Worm (Caenorhabditis elegans) whole organism, L1 larva: ENCODE results near the gene srd-18.

ENCODE experiments used
- C16A3.4 ChIP-seq: fragments of 150-350 bp; optimal IDR thresholded peaks from 2 replicates; lab custom pipeline; 2014; ENCODE audit warnings: missing biosample characterization, missing genetic modification characterization
- alr-1 ChIP-seq: fragments of 200-800 bp; sonication (Bioruptor generic); optimal IDR thresholded peaks from 2 replicates; lab custom pipeline; 2018; ENCODE audit warnings: borderline replicate concordance, mild to moderate bottlenecking, missing genetic modification characterization, missing compliant biosample characterization
- aly-2 ChIP-seq: fragments of 150-350 bp; optimal IDR thresholded peaks from 2 replicates; lab custom pipeline; 2014; ENCODE audit warnings: missing biosample characterization, missing genetic modification characterization
- blmp-1 ChIP-seq: fragments of 150-350 bp; optimal IDR thresholded peaks from 2 replicates; lab custom pipeline; 2014; ENCODE audit warnings: missing biosample characterization, missing genetic modification characterization
- ceh-63 ChIP-seq: fragments of 200-800 bp; sonication (Bioruptor generic); optimal IDR thresholded peaks from 2 replicates; lab custom pipeline; 2018; ENCODE audit warnings: mild to moderate bottlenecking, missing genetic modification characterization, missing compliant biosample characterization
- ceh-82 ChIP-seq, 3 experiments: fragments of 150-350 bp in 1 of 3; sonication (generic microtip) in 2 of 3; optimal IDR thresholded peaks; 2 replicates each; lab custom pipeline; 2014 to 2017; ENCODE audit warnings: missing biosample characterization in 3 of 3, missing genetic modification characterization in 3 of 3
- dpl-1 ChIP-seq, 3 experiments: fragments of 150-350 bp in 2 of 3; sonication (generic microtip) in 1 of 3; optimal IDR thresholded peaks; 2 replicates each; lab custom pipeline; 2014 to 2017; ENCODE audit warnings: missing biosample characterization in 3 of 3, missing genetic modification characterization in 3 of 3, missing genetic modification reagents in 3 of 3
- dsc-1 ChIP-seq: sonication (generic microtip); optimal IDR thresholded peaks from 2 replicates; lab custom pipeline; 2016; ENCODE audit warnings: mild to moderate bottlenecking, missing genetic modification characterization, missing compliant biosample characterization
- efl-3 ChIP-seq: fragments of 200-800 bp; sonication (Bioruptor generic); optimal IDR thresholded peaks from 2 replicates; lab custom pipeline; 2018; ENCODE audit warnings: mild to moderate bottlenecking, missing genetic modification characterization, missing compliant biosample characterization
- egl-27 ChIP-seq, 2 experiments: fragments of 150-350 bp in 1 of 2; sonication (generic microtip); optimal IDR thresholded peaks; 3 replicates each; lab custom pipeline; 2017 to 2018; ENCODE audit warnings: missing biosample characterization in 2 of 2, missing genetic modification characterization in 2 of 2, missing genetic modification reagents in 2 of 2
- elt-2 ChIP-seq: sonication (generic microtip); optimal IDR thresholded peaks from 2 replicates; lab custom pipeline; 2016; ENCODE audit warnings: missing genetic modification characterization, mild to moderate bottlenecking, inconsistent platforms, missing compliant biosample characterization, missing genetic modification reagents
- elt-3 ChIP-seq, 6 experiments: fragments of 150-350 bp in 1 of 6; sonication (generic microtip); optimal IDR thresholded peaks; 2 replicates each; lab custom pipeline; 2017 to 2018; ENCODE audit warnings: missing biosample characterization in 6 of 6, missing genetic modification characterization in 6 of 6, inconsistent platforms in 1 of 6
- fkh-4 ChIP-seq: sonication (generic microtip); optimal IDR thresholded peaks from 2 replicates; lab custom pipeline; 2016; ENCODE audit warnings: missing compliant biosample characterization, missing genetic modification characterization, borderline replicate concordance
- fos-1 ChIP-seq: fragments of 150-350 bp; optimal IDR thresholded peaks from 2 replicates; lab custom pipeline; 2014; ENCODE audit warnings: missing biosample characterization, missing genetic modification characterization
- grh-1 ChIP-seq: fragments of 200-800 bp; sonication (Bioruptor generic); IDR thresholded peaks from 2 replicates; pipeline ENCODE4 v1.3.6; 2022; ENCODE audit warnings: missing genetic modification reagents, missing genetic modification characterization, missing compliant biosample characterization
- hlh-17 ChIP-seq: fragments of 200-800 bp; sonication (Bioruptor generic); optimal IDR thresholded peaks from 2 replicates; lab custom pipeline; 2018; ENCODE audit warnings: missing genetic modification characterization, mild to moderate bottlenecking, missing compliant biosample characterization, moderate library complexity, borderline replicate concordance
- lin-14 ChIP-seq: fragments of 200-800 bp; sonication (Bioruptor generic); optimal IDR thresholded peaks from 2 replicates; lab custom pipeline; 2018; ENCODE audit warnings: mild to moderate bottlenecking, missing genetic modification characterization, moderate library complexity, missing compliant biosample characterization
- lin-35 ChIP-seq, 2 experiments: fragments of 150-350 bp; optimal IDR thresholded peaks; 2 replicates each; lab custom pipeline; 2014; ENCODE audit warnings: missing biosample characterization in 2 of 2, missing genetic modification characterization in 2 of 2, missing genetic modification reagents in 2 of 2
- lin-39 ChIP-seq: fragments of 150-350 bp; optimal IDR thresholded peaks from 2 replicates; lab custom pipeline; 2014; ENCODE audit warnings: missing biosample characterization, missing genetic modification reagents, missing genetic modification characterization
- lir-3 ChIP-seq: sonication (generic microtip); optimal IDR thresholded peaks from 2 replicates; lab custom pipeline; 2016; ENCODE audit warnings: mild to moderate bottlenecking, missing genetic modification characterization, moderate library complexity, missing compliant biosample characterization; ENCODE audit not compliant: poor library complexity
- lsy-2 ChIP-seq, 2 experiments: fragments of 150-350 bp; optimal IDR thresholded peaks; 2 replicates each; lab custom pipeline; 2014; ENCODE audit warnings: missing biosample characterization in 2 of 2, missing genetic modification characterization in 2 of 2
- mef-2 ChIP-seq: fragments of 150-350 bp; optimal IDR thresholded peaks from 2 replicates; lab custom pipeline; 2014; ENCODE audit warnings: missing biosample characterization, missing genetic modification characterization
- mep-1 ChIP-seq: fragments of 150-350 bp; optimal IDR thresholded peaks from 2 replicates; lab custom pipeline; 2014; ENCODE audit warnings: missing biosample characterization, missing genetic modification characterization
- nhr-19 ChIP-seq: fragments of 200-800 bp; sonication (Bioruptor generic); conservative IDR thresholded peaks from 2 replicates; pipeline ENCODE4 v1.3.6; 2022; ENCODE audit warnings: missing genetic modification characterization, missing compliant biosample characterization
- nhr-20 ChIP-seq: sonication (generic microtip); optimal IDR thresholded peaks from 2 replicates; lab custom pipeline; 2016; ENCODE audit warnings: mild to moderate bottlenecking, missing genetic modification characterization, missing compliant biosample characterization
- nhr-28 ChIP-seq: fragments of 150-350 bp; optimal IDR thresholded peaks from 2 replicates; lab custom pipeline; 2014; ENCODE audit warnings: missing biosample characterization, missing genetic modification characterization
- nhr-47 ChIP-seq: sonication (generic microtip); optimal IDR thresholded peaks from 2 replicates; lab custom pipeline; 2016; ENCODE audit warnings: mild to moderate bottlenecking, missing genetic modification characterization, moderate library complexity, missing compliant biosample characterization
- nhr-71 ChIP-seq: sonication (generic microtip); optimal IDR thresholded peaks from 2 replicates; lab custom pipeline; 2016; ENCODE audit warnings: mild to moderate bottlenecking, missing genetic modification characterization, moderate library complexity, missing compliant biosample characterization
- nhr-76 ChIP-seq: sonication (generic microtip); optimal IDR thresholded peaks from 2 replicates; lab custom pipeline; 2017; ENCODE audit warnings: missing biosample characterization, missing genetic modification characterization
- nhr-77 ChIP-seq: fragments of 150-350 bp; optimal IDR thresholded peaks from 2 replicates; lab custom pipeline; 2014; ENCODE audit warnings: missing biosample characterization, missing genetic modification characterization
- nhr-84 ChIP-seq: sonication (generic microtip); optimal IDR thresholded peaks from 2 replicates; lab custom pipeline; 2017; ENCODE audit warnings: missing biosample characterization, missing genetic modification characterization
- nhr-85 ChIP-seq: sonication (generic microtip); peaks from one replicate; lab custom pipeline; 2016; ENCODE audit warnings: missing genetic modification characterization, inconsistent platforms, missing compliant biosample characterization
- nhr-90 ChIP-seq: sonication (generic microtip); optimal IDR thresholded peaks from 2 replicates; lab custom pipeline; 2016; ENCODE audit warnings: mild to moderate bottlenecking, missing genetic modification characterization, missing compliant biosample characterization; ENCODE audit not compliant: poor library complexity
- pag-3 ChIP-seq: sonication (generic microtip); optimal IDR thresholded peaks from 2 replicates; lab custom pipeline; 2017; ENCODE audit warnings: missing genetic modification characterization, mild to moderate bottlenecking, missing compliant biosample characterization, antibody characterized with exemption, borderline replicate concordance; ENCODE audit not compliant: insufficient read depth
- pax-3 ChIP-seq: fragments of 200-800 bp; sonication (Bioruptor generic); optimal IDR thresholded peaks from 2 replicates; lab custom pipeline; 2018; ENCODE audit warnings: mild to moderate bottlenecking, missing genetic modification characterization, moderate library complexity, missing compliant biosample characterization
- pqm-1 ChIP-seq: sonication (generic microtip); optimal IDR thresholded peaks from 3 replicates; lab custom pipeline; 2017; ENCODE audit warnings: missing biosample characterization, missing genetic modification characterization
- rnt-1 ChIP-seq: sonication (generic microtip); optimal IDR thresholded peaks from 2 replicates; lab custom pipeline; 2016; ENCODE audit warnings: mild to moderate bottlenecking, missing genetic modification characterization, moderate library complexity, missing compliant biosample characterization
- skn-1 ChIP-seq: fragments of 150-350 bp; optimal IDR thresholded peaks from 2 replicates; lab custom pipeline; 2014; ENCODE audit warnings: missing biosample characterization, missing genetic modification characterization
- snu-23 ChIP-seq: sonication (generic microtip); optimal IDR thresholded peaks from 2 replicates; lab custom pipeline; 2016; ENCODE audit warnings: missing genetic modification characterization, missing compliant biosample characterization
- sox-4 ChIP-seq: sonication (generic microtip); optimal IDR thresholded peaks from 2 replicates; lab custom pipeline; 2016; ENCODE audit warnings: missing genetic modification characterization, missing compliant biosample characterization
- sptf-1 ChIP-seq: fragments of 150-350 bp; optimal IDR thresholded peaks from 2 replicates; lab custom pipeline; 2014; ENCODE audit warnings: missing biosample characterization, missing genetic modification characterization
- swsn-7 ChIP-seq: sonication (generic microtip); optimal IDR thresholded peaks from 2 replicates; lab custom pipeline; 2016; ENCODE audit warnings: missing genetic modification characterization, missing compliant biosample characterization
- unc-130 ChIP-seq: fragments of 150-350 bp; optimal IDR thresholded peaks from 2 replicates; lab custom pipeline; 2017; ENCODE audit warnings: missing biosample characterization, missing genetic modification characterization, inconsistent platforms
- unc-86 ChIP-seq: sonication (generic microtip); optimal IDR thresholded peaks from 2 replicates; lab custom pipeline; 2016; ENCODE audit warnings: missing genetic modification characterization, missing compliant biosample characterization
- unc-98 ChIP-seq: fragments of 200-800 bp; sonication (Bioruptor generic); IDR thresholded peaks from 2 replicates; pipeline ENCODE4 v1.3.6; 2022; ENCODE audit warnings: missing genetic modification characterization, missing compliant biosample characterization
- ztf-11 ChIP-seq, 2 experiments: sonication (generic microtip); optimal IDR thresholded peaks; 2 replicates each; lab custom pipeline; 2016 to 2017; ENCODE audit warnings: missing genetic modification characterization in 2 of 2, missing biosample characterization in 1 of 2, missing compliant biosample characterization in 1 of 2
- ztf-4 ChIP-seq: fragments of 150-350 bp; optimal IDR thresholded peaks from 2 replicates; lab custom pipeline; 2014; ENCODE audit warnings: missing biosample characterization, missing genetic modification characterization

The srd-18 gene

ce11 chrV:13390936-13391335, 35.7 kb downstream of the srd-18 start:
- TF ChIP-seq efl-3 (no peak), nhr-85 (tag; lab: Kevin White, UChicago) (peak; percentile 94), lin-39 (tag; lab: Kevin White, UChicago) (no peak), lir-3 (tag; lab: Kevin White, UChicago) (no peak), nhr-20 (tag; lab: Kevin White, UChicago) (peak; percentile 63), pag-3 (tag; lab: Kevin White, UChicago) (no peak), nhr-28 (no peak), elt-3 (tag; optimal IDR thresholded peaks at IDR 0.05; lab: Kevin White, UChicago) (peak in 4 of 6 experiments; percentile 11 to 84 (median 43)), egl-27 (tag; optimal IDR thresholded peaks at IDR 0.05; lab: Kevin White, UChicago) (peak in 1 of 2 experiments; percentile 16), snu-23 (GFP tag; lab: Kevin White, UChicago) (peak; percentile 20), fkh-4 (tag; lab: Kevin White, UChicago) (no peak), unc-86 (no peak), nhr-90 (tag; lab: Kevin White, UChicago) (peak; percentile 10), lsy-2 (tag; optimal IDR thresholded peaks at IDR 0.05; lab: Kevin White, UChicago) (peak; percentile 0 to 71), rnt-1 (peak; percentile 30), grh-1 (GFP tag; lab: Robert Waterston, UW) (no peak; the same call in 1 of the 2 replicates), nhr-76 (tag; lab: Kevin White, UChicago) (no peak)

- TF ChIP-seq lin-14 (GFP tag; lab: Kevin White, UChicago) (peak; percentile 57), swsn-7 (tag; lab: Kevin White, UChicago) (no peak), nhr-85 (tag; lab: Kevin White, UChicago) (peak; percentile 90), dsc-1 (tag; lab: Kevin White, UChicago) (no peak), mef-2 (no peak), lir-3 (tag; lab: Kevin White, UChicago) (no peak), lin-39 (tag; lab: Kevin White, UChicago) (no peak), nhr-77 (tag; lab: Kevin White, UChicago) (no peak), efl-3 (no peak), nhr-19 (0 out of 2 replicates have a peak, but pooled peaks have one; percentile 15), sox-4 (tag; lab: Kevin White, UChicago) (no peak), aly-2 (tag; lab: Kevin White, UChicago) (no peak), unc-130 (tag; lab: Kevin White, UChicago) (no peak), rnt-1 (peak; percentile 14), skn-1 (tag; lab: Kevin White, UChicago) (no peak), hlh-17 (no peak), nhr-90 (tag; lab: Kevin White, UChicago) (no peak), fos-1 (tag; lab: Kevin White, UChicago) (no peak), pag-3 (tag; lab: Kevin White, UChicago) (no peak), mep-1 (tag; lab: Kevin White, UChicago) (peak; percentile 8), C16A3.4 (no peak), nhr-47 (tag; lab: Kevin White, UChicago) (no peak), nhr-20 (tag; lab: Kevin White, UChicago) (peak; percentile 47), sptf-1 (tag; lab: Kevin White, UChicago) (no peak), ztf-11 (tag; optimal IDR thresholded peaks at IDR 0.05; lab: Kevin White, UChicago) (no peak), lin-35 (GFP tag; optimal IDR thresholded peaks at IDR 0.05; lab: Kevin White, UChicago) (peak in 1 of 2 experiments; percentile 7), ceh-82 (tag; optimal IDR thresholded peaks at IDR 0.05; lab: Kevin White, UChicago) (no peak), dpl-1 (GFP tag; optimal IDR thresholded peaks at IDR 0.05; lab: Kevin White, UChicago) (no peak), ceh-63 (no peak), pax-3 (tag; lab: Kevin White, UChicago) (no peak), elt-3 (tag; optimal IDR thresholded peaks at IDR 0.05; lab: Kevin White, UChicago) (peak in 4 of 6 experiments; percentile 33 to 71 (median 52)), pqm-1 (tag; lab: Kevin White, UChicago) (no peak), lsy-2 (tag; optimal IDR thresholded peaks at IDR 0.05; lab: Kevin White, UChicago) (peak in 1 of 2 experiments; percentile 46), blmp-1 (tag; lab: Kevin White, UChicago) (peak; percentile 64), ztf-4 (no peak), snu-23 (GFP tag; lab: Kevin White, UChicago) (peak; percentile 34), nhr-71 (tag; lab: Kevin White, UChicago) (peak; percentile 38), nhr-84 (no peak), alr-1 (tag; lab: Kevin White, UChicago) (no peak), unc-98 (GFP tag; lab: Robert Waterston, UW) (no peak), elt-2 (tag; lab: Kevin White, UChicago) (no peak)
Measured at ce11 chrV:13389454-13389853, 37.2 kb downstream of the srd-18 start.
